Fruit fly (Drosophila melanogaster) whole organism, wandering third instar larva: Measurements from ENCODE around the gene CG9673.

Experiments used
- Abd-B ChIP-seq: fragments of >200 bp; optimal IDR thresholded peaks from 2 replicates; lab custom pipeline; 2017; ENCODE audit warnings: missing biosample characterization, missing genetic modification characterization
- CG32264 ChIP-seq: fragments of 200-800 bp; sonication (Bioruptor generic); optimal IDR thresholded peaks from 2 replicates; lab custom pipeline; 2016; ENCODE audit warnings: missing biosample characterization, missing genetic modification characterization
- CG9705 ChIP-seq: fragments of 200-800 bp; sonication (Bioruptor generic); optimal IDR thresholded peaks from 2 replicates; lab custom pipeline; 2018; ENCODE audit warnings: missing biosample characterization, mild to moderate bottlenecking, missing genetic modification characterization
- CrebA ChIP-seq: fragments of 200-800 bp; sonication (Bioruptor generic); optimal IDR thresholded peaks from 2 replicates; lab custom pipeline; 2016; ENCODE audit warnings: missing biosample characterization, mild to moderate bottlenecking, missing genetic modification characterization, borderline replicate concordance
- Dfd ChIP-seq: fragments of >200 bp; optimal IDR thresholded peaks from 2 replicates; lab custom pipeline; 2017; ENCODE audit warnings: missing biosample characterization, missing genetic modification characterization
- Dif ChIP-seq: fragments of 200-275, 200-300 bp; sonication (Bioruptor generic); optimal IDR thresholded peaks from 2 replicates; lab custom pipeline; 2018; ENCODE audit warnings: missing biosample characterization, missing genetic modification characterization; ENCODE audit not compliant: partially characterized antibody
- GATAd ChIP-seq: sonication (Bioruptor generic); optimal IDR thresholded peaks from 2 replicates; lab custom pipeline; 2016; ENCODE audit warnings: missing biosample characterization, missing genetic modification characterization
- HLH106 ChIP-seq: fragments of 200-800 bp; optimal IDR thresholded peaks from 3 replicates; lab custom pipeline; 2019; ENCODE audit warnings: missing biosample characterization, mild to moderate bottlenecking, missing genetic modification characterization, moderate library complexity
- Hnf4 ChIP-seq: fragments of 200-800 bp; sonication (Bioruptor generic); optimal IDR thresholded peaks from 2 replicates; lab custom pipeline; 2016; ENCODE audit warnings: missing biosample characterization, mild to moderate bottlenecking, missing genetic modification characterization
- Hr78 ChIP-seq: fragments of >200 bp; optimal IDR thresholded peaks from 2 replicates; lab custom pipeline; 2017; ENCODE audit warnings: missing biosample characterization, missing genetic modification characterization
- Hr83 ChIP-seq: fragments of 200-300 bp; sonication (Bioruptor generic); optimal IDR thresholded peaks from 2 replicates; lab custom pipeline; 2016; ENCODE audit warnings: missing biosample characterization, mild to moderate bottlenecking, missing genetic modification characterization, moderate library complexity; ENCODE audit not compliant: poor library complexity, severe bottlenecking
- Jra ChIP-seq: sonication (Bioruptor generic); optimal IDR thresholded peaks from 2 replicates; lab custom pipeline; 2016; ENCODE audit warnings: missing biosample characterization, missing genetic modification characterization
- Mio ChIP-seq: sonication (Bioruptor generic); optimal IDR thresholded peaks from 2 replicates; lab custom pipeline; 2016; ENCODE audit warnings: missing biosample characterization, missing genetic modification characterization
- Myc ChIP-seq: fragments of >200 bp; optimal IDR thresholded peaks from 2 replicates; lab custom pipeline; 2017
- N ChIP-seq: fragments of >200 bp; optimal IDR thresholded peaks from 2 replicates; lab custom pipeline; 2018; ENCODE audit warnings: missing biosample characterization, missing external identifiers, missing genetic modification characterization
- OdsH ChIP-seq: fragments of 200-800 bp; sonication (Bioruptor generic); optimal IDR thresholded peaks from 2 replicates; lab custom pipeline; 2016; ENCODE audit warnings: missing biosample characterization, mild to moderate bottlenecking, missing genetic modification characterization
- Rel ChIP-seq, 2 experiments: fragments of 200-800 bp; sonication (Bioruptor generic) in 1 of 2; optimal IDR thresholded peaks; 2 replicates in 1 of 2; 3 replicates in 1 of 2; lab custom pipeline; 2016 to 2019; ENCODE audit warnings: mild to moderate bottlenecking in 2 of 2, missing biosample characterization in 2 of 2, missing genetic modification characterization in 2 of 2, moderate library complexity in 1 of 2
- Sp1 ChIP-seq: fragments of 200-800 bp; sonication (Bioruptor generic); optimal IDR thresholded peaks from 3 replicates; lab custom pipeline; 2019; ENCODE audit warnings: missing biosample characterization, mild to moderate bottlenecking, missing genetic modification characterization, moderate library complexity
- Vsx2 ChIP-seq: fragments of 200-300, 225-300 bp; sonication (Bioruptor generic); optimal IDR thresholded peaks from 2 replicates; lab custom pipeline; 2018; ENCODE audit warnings: missing biosample characterization, missing genetic modification characterization; ENCODE audit not compliant: partially characterized antibody
- br ChIP-seq: fragments of 200-800 bp; sonication (Bioruptor generic); optimal IDR thresholded peaks from 2 replicates; lab custom pipeline; 2016; ENCODE audit warnings: missing biosample characterization, missing genetic modification characterization
- brk ChIP-seq: fragments of 200-800 bp; sonication (Bioruptor generic); optimal IDR thresholded peaks from 2 replicates; lab custom pipeline; 2016; ENCODE audit warnings: missing biosample characterization, mild to moderate bottlenecking, missing genetic modification characterization
- dl ChIP-seq, 2 experiments: fragments of 175-275, 200-275 bp in 1 of 2; fragments of 200-275 bp in 1 of 2; sonication (Bioruptor generic); optimal IDR thresholded peaks; lab custom pipeline; 2018; ENCODE audit warnings: mild to moderate bottlenecking in 2 of 2, missing biosample characterization in 2 of 2, missing genetic modification characterization in 2 of 2, moderate library complexity in 2 of 2; ENCODE audit not compliant: partially characterized antibody in 2 of 2, insufficient read depth in 1 of 2
- dmrt93B ChIP-seq: fragments of 200-800 bp; sonication (Bioruptor generic); optimal IDR thresholded peaks from 2 replicates; lab custom pipeline; 2018; ENCODE audit warnings: missing biosample characterization, mild to moderate bottlenecking, missing genetic modification characterization
- dsf ChIP-seq: sonication (Bioruptor generic); optimal IDR thresholded peaks from 2 replicates; lab custom pipeline; 2016; ENCODE audit warnings: missing biosample characterization, missing genetic modification characterization, borderline replicate concordance
- ey ChIP-seq: fragments of 200-800 bp; sonication (Bioruptor generic); optimal IDR thresholded peaks from 2 replicates; lab custom pipeline; 2016; ENCODE audit warnings: missing biosample characterization, missing genetic modification characterization
- foxo ChIP-seq, 2 experiments: fragments of 200-800 bp; sonication (Bioruptor generic); optimal IDR thresholded peaks; 2 replicates in 1 of 2; 3 replicates in 1 of 2; lab custom pipeline; 2016 to 2017; ENCODE audit warnings: missing biosample characterization in 2 of 2, missing genetic modification characterization in 2 of 2
- fru ChIP-seq: fragments of 200-800 bp; sonication (Bioruptor generic); optimal IDR thresholded peaks from 3 replicates; lab custom pipeline; 2016; ENCODE audit warnings: missing biosample characterization, mild to moderate bottlenecking, missing genetic modification characterization
- h ChIP-seq: fragments of 200-800 bp; sonication (Bioruptor generic); optimal IDR thresholded peaks from 3 replicates; lab custom pipeline; 2016; ENCODE audit warnings: missing biosample characterization, mild to moderate bottlenecking, missing genetic modification characterization
- jim ChIP-seq: fragments of 175-275, 200-325 bp; sonication (Bioruptor generic); optimal IDR thresholded peaks from 2 replicates; lab custom pipeline; 2016; ENCODE audit warnings: missing biosample characterization, mild to moderate bottlenecking, missing genetic modification characterization
- lola ChIP-seq: fragments of >200 bp; optimal IDR thresholded peaks from 2 replicates; lab custom pipeline; 2017; ENCODE audit warnings: missing biosample characterization, missing genetic modification characterization
- pan ChIP-seq: fragments of >200 bp; optimal IDR thresholded peaks from 2 replicates; lab custom pipeline; 2017
- psq ChIP-seq: fragments of 200-800 bp; sonication (Bioruptor generic); optimal IDR thresholded peaks from 3 replicates; lab custom pipeline; 2017; ENCODE audit warnings: missing biosample characterization, mild to moderate bottlenecking, missing genetic modification characterization, moderate library complexity
- rgr ChIP-seq: fragments of 200-800 bp; sonication (Bioruptor generic); optimal IDR thresholded peaks from 3 replicates; lab custom pipeline; 2016; ENCODE audit warnings: missing biosample characterization, mild to moderate bottlenecking, missing genetic modification characterization
- sage ChIP-seq: fragments of 200-800 bp; sonication (Bioruptor generic); optimal IDR thresholded peaks from 2 replicates; lab custom pipeline; 2016; ENCODE audit warnings: missing biosample characterization, mild to moderate bottlenecking, missing genetic modification characterization
- sv ChIP-seq: fragments of 200-800 bp; sonication (Bioruptor generic); optimal IDR thresholded peaks from 3 replicates; lab custom pipeline; 2016; ENCODE audit warnings: missing biosample characterization, missing genetic modification characterization
- tai ChIP-seq: sonication (Bioruptor generic); optimal IDR thresholded peaks from 2 replicates; lab custom pipeline; 2016; ENCODE audit warnings: missing biosample characterization, missing genetic modification characterization
- usp ChIP-seq: fragments of >200 bp; optimal IDR thresholded peaks from 2 replicates; lab custom pipeline; 2017; ENCODE audit warnings: missing biosample characterization, missing genetic modification characterization
- woc ChIP-seq: sonication (Bioruptor generic); optimal IDR thresholded peaks from 2 replicates; lab custom pipeline; 2016; ENCODE audit warnings: missing biosample characterization, mild to moderate bottlenecking, missing genetic modification characterization

Gene CG9673

dm6 chrX:16703747-16704146 lies at the start of gene CG9673, which contains the start of gene CG4653:
Gene CG9673, minus strand, starts transcription at chrX:16703884.
Gene CG4653, plus strand, starts transcription at chrX:16704081.
- no peak for TF ChIP-seq Hr83 (GFP tag; lab: Kevin White, UChicago)
- no peak for TF ChIP-seq Rel (GFP tag; optimal IDR thresholded peaks at IDR 0.05; lab: Kevin White, UChicago)
- TF ChIP-seq Rel (tag; optimal IDR thresholded peaks at IDR 0.05; lab: Kevin White, UChicago) = no peak
- TF ChIP-seq CrebA = peak; percentile 24

DNA sequence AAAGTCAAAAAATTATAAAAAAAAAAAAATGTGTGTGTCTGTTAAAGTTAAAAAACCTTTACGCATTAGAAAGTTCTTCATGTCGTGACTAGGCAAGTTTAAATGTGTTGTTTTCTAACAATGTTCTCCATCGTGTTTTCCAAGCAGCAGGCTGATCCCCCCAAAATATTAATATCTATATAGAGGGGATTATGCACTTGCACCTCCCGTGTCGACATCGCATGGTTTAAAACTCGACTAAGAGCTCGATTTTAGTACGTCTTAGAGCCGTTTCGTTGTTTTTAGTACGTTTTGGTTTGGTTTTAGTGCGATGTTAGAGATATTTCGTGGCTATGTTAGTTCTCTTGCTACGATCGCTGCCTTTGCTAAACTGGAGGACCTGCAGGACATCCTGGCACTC lies 49.4 kb upstream of the CG9673 start:
- TF ChIP-seq Vsx2 = no peak
- TF ChIP-seq br = no peak
- TF ChIP-seq Jra (GFP tag; lab: Kevin White, UChicago) = no peak
- TF ChIP-seq CG32264 (GFP tag; lab: Kevin White, UChicago) = no peak

DNA sequence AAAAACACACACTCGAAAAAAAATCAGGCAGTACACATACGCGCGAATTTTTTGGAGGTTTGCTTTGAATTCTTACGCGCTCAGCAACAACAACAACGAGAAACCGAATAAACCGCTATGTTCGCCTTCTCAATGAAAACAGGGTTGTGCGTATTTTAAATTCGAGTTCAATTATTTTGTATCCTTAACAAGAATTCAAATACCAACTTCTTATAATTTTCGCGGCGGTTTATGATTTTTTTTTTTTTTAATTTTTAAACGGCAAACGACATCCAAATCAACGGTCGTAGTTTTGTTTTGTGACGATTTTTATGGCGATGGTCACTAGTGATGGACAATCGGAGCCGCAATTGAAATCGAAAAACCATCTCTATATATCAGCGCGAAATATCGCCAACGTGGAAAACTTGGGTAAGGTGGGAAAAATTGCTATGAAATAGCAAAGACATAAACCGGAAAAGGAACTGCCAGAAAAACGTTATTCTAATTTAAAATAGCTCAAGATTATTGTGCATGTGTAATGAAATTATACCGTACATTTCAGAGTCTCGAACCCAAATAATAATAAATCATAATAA lies 48.0 kb upstream of the CG9673 start, which contains the start of gene goe:
TSS of gene goe (minus strand) at position 332 of the 578 bp plus-strand sequence.
- peak; percentile 72 for TF ChIP-seq ey (GFP tag; lab: Kevin White, UChicago)
- peak; percentile 81 for TF ChIP-seq br
- TF ChIP-seq dl (GFP tag; optimal IDR thresholded peaks at IDR 0.05; lab: Kevin White, UChicago; ENCODE audit: insufficient read depth in 1 of 2, partially characterized antibody in 2 of 2) = no peak
- TF ChIP-seq usp (GFP tag; lab: Kevin White, UChicago) = no peak
- peak; percentile 48 for TF ChIP-seq dsf (GFP tag; lab: Kevin White, UChicago)
- TF ChIP-seq fru (GFP tag; lab: Kevin White, UChicago) = peak; percentile 71
- no peak for TF ChIP-seq Hr78 (GFP tag; lab: Kevin White, UChicago)
- TF ChIP-seq foxo (GFP tag; optimal IDR thresholded peaks at IDR 0.05; lab: Kevin White, UChicago) = peak in 1 of 2 experiments; percentile 75
- TF ChIP-seq Myc (lab: Kevin White, UChicago) = no peak
- TF ChIP-seq Vsx2 = no peak
- peak; percentile 68 for TF ChIP-seq h (GFP tag; lab: Kevin White, UChicago)
- TF ChIP-seq HLH106 (tag; lab: Kevin White, UChicago) = peak; percentile 59
- TF ChIP-seq dmrt93B (GFP tag; lab: Kevin White, UChicago) = peak; percentile 60
- peak; percentile 95 for TF ChIP-seq Hr83 (GFP tag; lab: Kevin White, UChicago)
- peak; percentile 50 for TF ChIP-seq OdsH (GFP tag; lab: Kevin White, UChicago)
- peak; percentile 0 for TF ChIP-seq sv
- peak; percentile 68 for TF ChIP-seq tai (GFP tag; lab: Kevin White, UChicago)
- TF ChIP-seq woc = peak; percentile 33
- peak; percentile 82 for TF ChIP-seq Jra (GFP tag; lab: Kevin White, UChicago)
- TF ChIP-seq jim = peak; percentile 42
- TF ChIP-seq brk (GFP tag; lab: Kevin White, UChicago) = peak; percentile 54
- TF ChIP-seq CG32264 (GFP tag; lab: Kevin White, UChicago) = peak; percentile 43
- peak; percentile 50 for TF ChIP-seq Sp1 (GFP tag; lab: Kevin White, UChicago)
- no peak for TF ChIP-seq Rel (GFP tag; optimal IDR thresholded peaks at IDR 0.05; lab: Kevin White, UChicago)
- peak; percentile 10 for TF ChIP-seq Rel (tag; optimal IDR thresholded peaks at IDR 0.05; lab: Kevin White, UChicago)
- peak; percentile 63 for TF ChIP-seq GATAd (GFP tag; lab: Kevin White, UChicago)
- TF ChIP-seq pan (lab: Kevin White, UChicago) = no peak
- no peak for TF ChIP-seq lola
- peak; percentile 45 for TF ChIP-seq psq (GFP tag; lab: Kevin White, UChicago)
- no peak for TF ChIP-seq Dfd
- peak; percentile 55 for TF ChIP-seq CG9705
- no peak for TF ChIP-seq N
- no peak for TF ChIP-seq Mio (GFP tag; lab: Kevin White, UChicago)
- no peak for TF ChIP-seq Abd-B (GFP tag; lab: Kevin White, UChicago)
- peak; percentile 18 for TF ChIP-seq sage
- no peak for TF ChIP-seq CrebA
- TF ChIP-seq rgr (GFP tag; lab: Kevin White, UChicago) = peak; percentile 90
- peak; percentile 85 for TF ChIP-seq Hnf4
- no peak for TF ChIP-seq Dif (GFP tag; lab: Kevin White, UChicago)
